Fruit fly (Drosophila melanogaster): Measurements from ENCODE around the gene CG34160.

DNA sequence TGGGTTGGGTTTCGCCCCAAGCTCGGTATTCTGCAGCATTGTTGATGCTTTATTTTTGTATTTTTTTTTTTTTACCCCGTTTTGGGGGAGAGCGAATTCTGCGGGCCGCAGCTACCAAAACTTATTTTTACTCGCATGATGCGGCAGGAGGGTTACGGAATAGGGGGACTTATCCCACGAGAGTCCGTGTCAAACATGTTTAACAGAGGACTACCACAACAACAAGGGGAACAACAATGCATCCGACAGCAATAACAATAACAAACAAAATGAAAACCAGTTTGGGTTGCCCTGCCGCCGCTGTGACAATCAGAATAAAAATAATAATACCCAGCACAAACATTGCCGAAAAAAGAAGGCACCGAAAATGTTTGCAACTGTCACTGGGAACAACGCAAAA lies 33.6 kb downstream of the CG34160 start:
- no peak for TF ChIP-seq CG8478 (optimal IDR thresholded peaks at IDR 0.05)
- no peak for TF ChIP-seq CTCF (optimal IDR thresholded peaks at IDR 0.05)
